Fruit fly (Drosophila melanogaster) whole organism, larva: ENCODE results near the gene CG14990.

ENCODE experiments used
- noc ChIP-seq: fragments of 200-800 bp; sonication (Bioruptor generic); optimal IDR thresholded peaks from 3 replicates; lab custom pipeline; 2019; ENCODE audit warnings: missing biosample characterization, mild to moderate bottlenecking, missing genetic modification characterization, moderate library complexity

The CG14990 gene

DNA sequence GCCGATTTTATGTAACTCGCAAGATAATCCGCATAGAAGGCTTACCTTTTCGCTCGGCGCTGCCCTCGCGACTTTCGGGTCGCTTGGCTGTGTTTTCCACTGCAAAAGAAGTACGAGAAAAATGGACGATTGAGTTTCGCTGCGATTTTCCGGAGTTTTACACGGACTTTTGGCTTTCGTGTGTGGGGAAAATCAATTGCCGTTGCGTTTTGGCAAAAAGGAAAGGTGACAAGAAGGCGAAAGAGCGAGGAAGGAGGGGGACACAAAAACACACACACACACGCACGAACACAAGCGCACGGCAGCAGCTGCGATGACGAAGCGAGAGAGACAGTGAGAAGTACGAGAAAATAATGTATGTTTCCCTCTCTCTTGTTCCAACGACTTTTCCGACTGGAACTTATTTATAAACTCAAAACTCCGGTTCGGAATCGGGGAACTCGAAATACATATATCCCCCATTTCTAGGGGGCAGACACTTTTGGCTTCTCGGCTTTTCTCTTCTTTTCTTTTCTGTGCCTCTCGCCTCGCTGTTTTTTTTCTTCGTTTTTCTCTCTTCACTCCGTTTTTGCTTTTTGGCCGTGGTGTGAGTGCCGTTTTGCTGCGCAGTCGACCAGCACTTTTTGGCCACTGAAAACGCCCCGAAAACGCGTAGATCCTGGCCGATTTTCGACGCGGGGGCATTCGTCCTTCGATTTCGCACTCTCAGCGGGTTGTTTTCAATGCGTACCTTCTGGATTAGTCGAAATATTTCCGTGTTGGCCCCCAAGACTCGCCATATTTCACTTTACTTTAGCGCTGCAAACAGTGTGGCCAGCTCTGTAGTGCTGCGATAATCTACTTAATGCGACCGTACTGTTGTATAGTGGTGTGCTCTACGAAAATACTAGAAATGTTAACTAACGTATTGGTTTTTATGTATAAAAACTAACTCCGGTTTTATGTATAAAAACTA, 41.0 kb downstream of the CG14990 start, which contains the start of gene ens:
Gene ens, minus strand, starts transcription at position 827 of the 955 bp plus-strand sequence.
- TF ChIP-seq noc (tag; lab: Kevin White, UChicago): no peak

DNA sequence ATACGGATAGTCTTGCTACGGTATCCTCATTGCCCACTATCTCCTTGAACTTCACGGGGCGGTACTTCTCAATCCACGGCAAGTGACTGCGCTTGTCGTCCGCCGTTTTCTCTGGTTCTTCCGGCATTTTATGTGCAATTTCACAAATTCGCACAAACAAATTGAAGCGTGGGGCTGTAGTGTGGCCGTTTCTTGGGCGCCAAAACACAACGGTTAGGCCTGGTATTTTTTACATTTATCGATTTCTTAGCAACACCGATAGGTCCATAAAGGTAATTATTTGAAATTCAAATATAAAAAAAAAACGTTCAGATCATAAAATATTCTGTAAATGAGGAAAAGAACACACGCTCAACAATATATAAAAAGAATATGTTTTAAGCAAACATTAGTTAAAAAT, 42.9 kb downstream of the CG14990 start, which contains the start of gene RfC4:
Gene RfC4, minus strand, starts transcription at position 182 of the 400 bp plus-strand sequence.
- TF ChIP-seq noc (tag; lab: Kevin White, UChicago): no peak

DNA sequence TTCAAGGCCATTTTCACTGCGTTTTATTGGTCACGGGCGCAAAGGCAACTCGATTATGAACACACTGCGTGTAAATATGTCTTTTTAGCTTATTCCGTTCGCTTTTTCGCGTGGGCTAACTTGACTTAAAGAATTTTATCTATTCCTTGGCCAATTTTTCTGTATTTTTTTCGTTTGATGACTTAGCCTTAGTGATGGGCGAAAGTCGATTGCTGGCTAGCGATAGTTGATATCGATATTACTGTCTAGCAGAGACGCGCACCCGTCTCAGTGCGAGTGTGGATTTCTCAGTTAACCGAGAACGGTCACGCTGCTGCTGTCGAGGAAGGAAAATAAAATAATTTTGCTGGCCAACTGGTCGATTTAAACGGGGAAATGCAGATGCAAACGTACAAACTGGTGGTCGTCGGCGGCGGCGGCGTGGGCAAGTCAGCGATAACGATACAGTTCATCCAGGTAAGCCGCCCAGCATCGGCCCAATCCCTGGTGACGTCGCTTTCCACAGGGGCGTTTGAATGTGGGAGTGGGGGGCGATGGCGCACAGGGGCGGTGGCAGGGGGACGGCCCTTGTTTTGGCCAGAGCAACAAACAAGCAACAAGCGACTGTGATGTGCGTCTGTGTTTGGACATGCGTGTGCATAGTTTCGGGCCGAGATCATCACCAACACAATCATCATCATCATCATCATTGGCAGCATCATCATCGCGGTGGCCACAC, 46.0 kb downstream of the CG14990 start, which contains the start of the genes Rop and Ras64B:
Gene Rop, minus strand, starts transcription at position 193 of the 718 bp plus-strand sequence.
Gene Ras64B, plus strand, starts transcription at position 273 of the 718 bp plus-strand sequence.
- TF ChIP-seq noc (tag; lab: Kevin White, UChicago): peak; percentile 27

DNA sequence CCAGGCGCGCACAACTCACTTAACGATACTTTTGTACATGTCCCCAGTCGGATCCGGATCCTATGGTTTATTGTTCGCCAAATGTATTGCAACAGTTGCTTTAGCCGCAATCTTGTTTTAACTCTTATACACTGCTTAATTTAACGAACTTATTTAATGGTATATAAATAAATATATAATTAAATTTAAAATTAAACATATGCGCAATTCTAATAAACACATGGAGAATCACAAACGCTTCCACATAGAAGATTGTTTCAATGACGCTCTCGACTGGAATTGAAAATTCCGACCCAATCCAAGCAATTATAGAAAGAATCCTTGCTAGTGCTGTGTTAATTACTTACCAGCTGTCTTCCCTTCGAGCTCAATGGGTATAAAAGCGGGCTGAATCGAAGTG, 48.2 kb downstream of the CG14990 start, which contains the start of gene Akh:
Gene Akh, plus strand, starts transcription at position 301 of the 400 bp plus-strand sequence.
- TF ChIP-seq noc (tag; lab: Kevin White, UChicago): no peak

DNA sequence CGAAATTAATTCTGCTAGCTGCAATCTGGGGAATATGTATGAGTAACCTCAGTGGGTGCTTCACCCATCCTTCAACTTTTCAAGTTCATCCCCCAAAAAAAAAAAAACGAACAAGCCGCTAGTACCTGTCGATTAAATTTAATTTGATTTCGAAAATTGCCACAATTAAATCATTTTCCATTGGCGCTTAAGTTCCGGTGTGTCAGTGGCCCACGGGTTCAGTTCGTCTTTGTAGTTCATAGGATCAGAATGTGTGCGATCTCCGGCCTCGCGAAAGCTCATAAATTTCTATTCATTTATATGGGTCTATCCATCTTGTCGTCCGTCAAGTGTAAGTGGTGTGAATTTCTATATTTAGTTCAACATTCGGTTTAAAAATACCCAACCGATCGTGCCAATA, 49.1 kb downstream of the CG14990 start, which contains the start of gene CG32260:
Gene CG32260, plus strand, starts transcription at position 301 of the 400 bp plus-strand sequence.
- TF ChIP-seq noc (tag; lab: Kevin White, UChicago): no peak
